Worm (Caenorhabditis elegans) whole organism, late embryonic: ENCODE data around the gene T10D4.11.

Experiments used
- ets-4 ChIP-seq: sonication (generic microtip); optimal IDR thresholded peaks from 2 replicates; lab custom pipeline; 2016; ENCODE audit warnings: missing genetic modification characterization, missing compliant biosample characterization
- nhr-11 ChIP-seq: fragments of 150-350 bp; optimal IDR thresholded peaks from 2 replicates; lab custom pipeline; 2014; ENCODE audit warnings: missing biosample characterization, missing genetic modification characterization
- pha-4 ChIP-seq: fragments of 150-350 bp; optimal IDR thresholded peaks from 2 replicates; lab custom pipeline; 2018; ENCODE audit warnings: missing biosample characterization, missing genetic modification reagents, missing genetic modification characterization
- sox-2 ChIP-seq: fragments of 200-800 bp; sonication (Bioruptor generic); IDR thresholded peaks from 2 replicates; pipeline ENCODE4 v1.3.6; 2022; ENCODE audit warnings: missing genetic modification reagents, missing genetic modification characterization, missing compliant biosample characterization

ce11 chrII:3105765-3106164 lies 43.7 kb downstream of the T10D4.11 start, which contains the start of gene clec-122:
- no peak for TF ChIP-seq pha-4 (tag; lab: Kevin White, UChicago)
- TF ChIP-seq sox-2 (GFP tag; lab: Robert Waterston, UW) = no peak
- TF ChIP-seq nhr-11 (tag; lab: Kevin White, UChicago) = no peak
- TF ChIP-seq ets-4 (tag; lab: Kevin White, UChicago) = no peak
